Worm (Caenorhabditis elegans): ENCODE measurements around the gene K04G11.3.
"Not testable (repeated sequence)": the region's sequence is repeated elsewhere in the genome, so short reads cannot be mapped to it uniquely, and the experiment has no call there.

DNA sequence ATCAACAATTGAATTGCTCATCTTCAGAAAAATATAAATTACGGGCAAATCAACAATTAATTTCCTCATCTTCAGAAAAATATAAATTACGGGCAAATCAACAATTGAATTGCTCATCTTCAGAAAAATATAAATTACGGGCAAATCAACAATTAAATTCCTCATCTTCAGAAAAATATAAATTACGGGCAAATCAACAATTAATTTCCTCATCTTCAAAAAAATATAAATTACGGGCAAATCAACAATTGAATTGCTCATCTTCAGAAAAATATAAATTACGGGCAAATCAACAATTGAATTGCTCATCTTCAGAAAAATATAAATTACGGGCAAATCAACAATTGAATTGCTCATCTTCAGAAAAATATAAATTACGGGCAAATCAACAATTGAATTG is 39.2 kb upstream of the K04G11.3 start:
- TF ChIP-seq flt-1 (GFP tag; IDR thresholded peaks at IDR 0.05); ets-7 (tag; optimal IDR thresholded peaks at IDR 0.05); pes-1 (GFP tag; IDR thresholded peaks at IDR 0.05); scrt-1 (GFP tag; IDR thresholded peaks at IDR 0.05); ceh-36 (tag; optimal IDR thresholded peaks at IDR 0.05); hnd-1 (tag; optimal IDR thresholded peaks at IDR 0.05); ama-1 (optimal IDR thresholded peaks at IDR 0.05): not testable (repeated sequence)

All from whole organism, early embryonic.